Worm (Caenorhabditis elegans) whole organism, late embryonic: ENCODE data around the gene F13H8.11.
A peak's percentile ranks its signal among the peaks of the same experiment; 100 is the strongest.

Experiments
- C08G9.2 ChIP-seq: sonication (generic microtip); optimal IDR thresholded peaks from 2 replicates; lab custom pipeline; 2016; ENCODE audit warnings: mild to moderate bottlenecking, missing genetic modification characterization, moderate library complexity, missing compliant biosample characterization
- C38D4.7 ChIP-seq: fragments of 200-800 bp; sonication (Bioruptor generic); optimal IDR thresholded peaks from 2 replicates; lab custom pipeline; 2018; ENCODE audit warnings: mild to moderate bottlenecking, missing genetic modification characterization, moderate library complexity, missing compliant biosample characterization
- F13H6.1 ChIP-seq: sonication (generic microtip); optimal IDR thresholded peaks from 2 replicates; lab custom pipeline; 2016; ENCODE audit warnings: missing genetic modification characterization, missing compliant biosample characterization
- T23F11.4 ChIP-seq: fragments of 200-800 bp; sonication (Bioruptor generic); optimal IDR thresholded peaks from 2 replicates; lab custom pipeline; 2018; ENCODE audit warnings: mild to moderate bottlenecking, missing genetic modification characterization, missing compliant biosample characterization
- ceh-14 ChIP-seq: sonication (generic microtip); optimal IDR thresholded peaks from 2 replicates; lab custom pipeline; 2016; ENCODE audit warnings: missing genotype, missing genetic modification characterization, missing compliant biosample characterization
- ceh-18 ChIP-seq: sonication (generic microtip); optimal IDR thresholded peaks from 2 replicates; lab custom pipeline; 2016; ENCODE audit warnings: missing genetic modification characterization, missing compliant biosample characterization
- ceh-19 ChIP-seq: fragments of 200-800 bp; sonication (Bioruptor generic); optimal IDR thresholded peaks from 2 replicates; lab custom pipeline; 2018; ENCODE audit warnings: mild to moderate bottlenecking, missing genetic modification characterization, missing compliant biosample characterization
- ceh-2 ChIP-seq: sonication (generic microtip); optimal IDR thresholded peaks from 2 replicates; lab custom pipeline; 2016; ENCODE audit warnings: missing genotype, missing genetic modification characterization, missing compliant biosample characterization
- ceh-31 ChIP-seq: sonication (generic microtip); optimal IDR thresholded peaks from 2 replicates; lab custom pipeline; 2016; ENCODE audit warnings: missing genetic modification characterization, missing compliant biosample characterization
- ceh-45 ChIP-seq: fragments of 200-800 bp; sonication (Bioruptor generic); IDR thresholded peaks from 2 replicates; pipeline ENCODE4 v1.3.6; 2022; ENCODE audit warnings: missing genetic modification reagents, missing genetic modification characterization, missing compliant biosample characterization
- ceh-9 ChIP-seq: sonication (generic microtip); optimal IDR thresholded peaks from 2 replicates; lab custom pipeline; 2016; ENCODE audit warnings: mild to moderate bottlenecking, missing genetic modification characterization, inconsistent platforms, missing compliant biosample characterization
- dmd-4 ChIP-seq: sonication (generic microtip); optimal IDR thresholded peaks from 2 replicates; lab custom pipeline; 2016; ENCODE audit warnings: borderline replicate concordance, missing genetic modification characterization, missing compliant biosample characterization
- elt-2 ChIP-seq: sonication (generic microtip); optimal IDR thresholded peaks from 2 replicates; lab custom pipeline; 2016; ENCODE audit warnings: missing genetic modification reagents, missing genetic modification characterization, missing compliant biosample characterization
- ets-4 ChIP-seq: sonication (generic microtip); optimal IDR thresholded peaks from 2 replicates; lab custom pipeline; 2016; ENCODE audit warnings: missing genetic modification characterization, missing compliant biosample characterization
- eyg-1 ChIP-seq: sonication (generic microtip); optimal IDR thresholded peaks from 2 replicates; lab custom pipeline; 2016; ENCODE audit warnings: missing genotype, missing genetic modification characterization, missing compliant biosample characterization
- fkh-10 ChIP-seq: fragments of 150-350 bp; optimal IDR thresholded peaks from 2 replicates; lab custom pipeline; 2014; ENCODE audit warnings: missing biosample characterization, missing genetic modification reagents, missing genetic modification characterization
- fkh-6 ChIP-seq: sonication (generic microtip); optimal IDR thresholded peaks from 2 replicates; lab custom pipeline; 2016; ENCODE audit warnings: missing genetic modification characterization, missing compliant biosample characterization
- gmeb-2 ChIP-seq: sonication (generic microtip); optimal IDR thresholded peaks from 2 replicates; lab custom pipeline; 2016; ENCODE audit warnings: missing genetic modification characterization, inconsistent platforms, missing compliant biosample characterization
- hlh-13 ChIP-seq: fragments of 200-800 bp; sonication (Bioruptor generic); optimal IDR thresholded peaks from 2 replicates; lab custom pipeline; 2018; ENCODE audit warnings: mild to moderate bottlenecking, missing genetic modification characterization, missing compliant biosample characterization
- hlh-15 ChIP-seq: sonication (generic microtip); optimal IDR thresholded peaks from 2 replicates; lab custom pipeline; 2016; ENCODE audit warnings: missing genetic modification characterization, missing compliant biosample characterization
- lim-6 ChIP-seq: sonication (generic microtip); optimal IDR thresholded peaks from 2 replicates; lab custom pipeline; 2016; ENCODE audit warnings: missing genetic modification characterization, missing compliant biosample characterization
- madf-2 ChIP-seq: sonication (generic microtip); optimal IDR thresholded peaks from 2 replicates; lab custom pipeline; 2017; ENCODE audit warnings: missing genetic modification characterization, missing compliant biosample characterization
- mec-3 ChIP-seq: sonication (generic microtip); optimal IDR thresholded peaks from 2 replicates; lab custom pipeline; 2016; ENCODE audit warnings: borderline replicate concordance, missing genetic modification characterization, missing compliant biosample characterization
- nhr-11 ChIP-seq: fragments of 150-350 bp; optimal IDR thresholded peaks from 2 replicates; lab custom pipeline; 2014; ENCODE audit warnings: missing biosample characterization, missing genetic modification characterization
- nhr-232 ChIP-seq: sonication (generic microtip); optimal IDR thresholded peaks from 2 replicates; lab custom pipeline; 2016; ENCODE audit warnings: missing genetic modification characterization, missing compliant biosample characterization
- odd-2 ChIP-seq: sonication (generic microtip); optimal IDR thresholded peaks from 2 replicates; lab custom pipeline; 2017; ENCODE audit warnings: antibody characterized with exemption, mild to moderate bottlenecking, missing genetic modification characterization, missing compliant biosample characterization
- pat-9 ChIP-seq: fragments of 200-800 bp; sonication (Bioruptor generic); optimal IDR thresholded peaks from 2 replicates; lab custom pipeline; 2018; ENCODE audit warnings: mild to moderate bottlenecking, missing genetic modification characterization, moderate library complexity, missing compliant biosample characterization
- pha-2 ChIP-seq: sonication (generic microtip); optimal IDR thresholded peaks from 2 replicates; lab custom pipeline; 2017; ENCODE audit warnings: mild to moderate bottlenecking, missing genetic modification characterization, missing compliant biosample characterization
- pha-4 ChIP-seq: fragments of 150-350 bp; optimal IDR thresholded peaks from 2 replicates; lab custom pipeline; 2018; ENCODE audit warnings: missing biosample characterization, missing genetic modification reagents, missing genetic modification characterization
- pqm-1 ChIP-seq: sonication (generic microtip); optimal IDR thresholded peaks from 2 replicates; lab custom pipeline; 2016; ENCODE audit warnings: missing genetic modification characterization, missing compliant biosample characterization
- pros-1 ChIP-seq: fragments of 150-350 bp; optimal IDR thresholded peaks from 2 replicates; lab custom pipeline; 2014; ENCODE audit warnings: missing biosample characterization, missing genetic modification reagents, missing genetic modification characterization
- rnt-1 ChIP-seq: sonication (generic microtip); optimal IDR thresholded peaks from 2 replicates; lab custom pipeline; 2016; ENCODE audit warnings: missing genetic modification characterization, missing compliant biosample characterization
- sox-2 ChIP-seq: fragments of 200-800 bp; sonication (Bioruptor generic); IDR thresholded peaks from 2 replicates; pipeline ENCODE4 v1.3.6; 2022; ENCODE audit warnings: missing genetic modification reagents, missing genetic modification characterization, missing compliant biosample characterization
- sox-4 ChIP-seq: sonication (generic microtip); optimal IDR thresholded peaks from 2 replicates; lab custom pipeline; 2017; ENCODE audit warnings: mild to moderate bottlenecking, missing genetic modification characterization, inconsistent platforms, missing compliant biosample characterization
- ttx-3 ChIP-seq: sonication (generic microtip); optimal IDR thresholded peaks from 2 replicates; lab custom pipeline; 2016; ENCODE audit warnings: missing genetic modification reagents, missing genetic modification characterization, missing compliant biosample characterization
- unc-3 ChIP-seq, 2 experiments: fragments of 200-800 bp in 1 of 2; sonication (Bioruptor generic) in 1 of 2; sonication (generic microtip) in 1 of 2; conservative IDR thresholded peaks in 1 of 2; optimal IDR thresholded peaks in 1 of 2; 2 replicates each; pipeline versions ENCODE4 v1.3.6 to Lab custom; 2016 to 2022; ENCODE audit warnings: missing compliant biosample characterization in 2 of 2, missing genetic modification characterization in 2 of 2, missing genetic modification reagents in 1 of 2
- unc-42 ChIP-seq: sonication (generic microtip); optimal IDR thresholded peaks from 2 replicates; lab custom pipeline; 2016; ENCODE audit warnings: missing genotype, missing genetic modification characterization, missing compliant biosample characterization
- unc-55 ChIP-seq: sonication (generic microtip); optimal IDR thresholded peaks from 2 replicates; lab custom pipeline; 2017; ENCODE audit warnings: missing biosample characterization, missing genetic modification reagents, missing genetic modification characterization
- ztf-16 ChIP-seq: sonication (generic microtip); optimal IDR thresholded peaks from 2 replicates; lab custom pipeline; 2017; ENCODE audit warnings: missing genetic modification characterization, missing compliant biosample characterization

The F13H8.11 gene

DNA sequence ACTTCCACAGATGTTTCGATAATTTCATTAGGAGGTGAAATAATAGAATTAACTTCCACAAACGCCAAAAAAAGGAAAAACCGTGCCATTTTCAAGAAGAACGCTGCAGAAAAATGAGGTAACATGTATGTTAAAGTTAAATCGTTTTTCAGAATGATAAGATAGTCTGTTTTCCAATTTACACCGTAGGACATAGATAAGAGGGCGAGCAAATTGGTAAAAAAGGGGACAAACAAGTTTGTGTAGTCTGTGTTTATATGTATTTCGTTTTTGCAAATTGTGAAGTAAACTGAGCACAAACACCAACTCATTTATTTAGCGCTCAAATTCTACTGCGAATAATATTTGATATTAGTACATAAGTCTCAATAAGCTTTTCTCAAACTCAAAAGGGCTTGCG is at the start of gene F13H8.11:
Gene F13H8.11 (minus strand): TSS at position 155 of the 400 bp plus-strand sequence.
- TF ChIP-seq elt-2 (peak; percentile 10), ceh-14 (tag; lab: Kevin White, UChicago) (no peak)

DNA sequence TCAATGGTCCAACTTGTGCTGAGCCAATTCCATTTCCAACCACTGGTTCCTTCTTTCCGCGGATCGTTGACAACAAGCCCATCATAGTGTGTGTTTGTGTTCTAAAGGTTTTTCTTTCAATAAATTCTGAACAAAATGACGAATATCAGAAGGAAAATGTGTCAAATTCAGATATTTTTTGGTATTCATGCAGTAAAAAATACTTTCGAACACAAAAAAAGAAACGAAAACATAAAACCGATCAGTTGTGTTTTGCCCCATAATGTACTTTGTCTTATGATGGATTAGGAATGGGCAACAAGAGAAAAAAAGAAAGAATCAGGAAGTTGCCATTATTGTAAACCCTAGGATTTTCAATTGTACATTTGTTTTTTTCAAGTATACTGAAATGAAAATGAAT is 49.4 kb upstream of the F13H8.11 start, which contains the start of gene glb-10:
Gene glb-10 (minus strand): TSS at position 101 of the 400 bp plus-strand sequence.
- TF ChIP-seq pros-1 (tag; lab: Kevin White, UChicago) (no peak), nhr-11 (no peak), fkh-6 (no peak), gmeb-2 (tag; lab: Kevin White, UChicago) (no peak), T23F11.4 (GFP tag; lab: Kevin White, UChicago) (no peak), hlh-15 (tag; lab: Kevin White, UChicago) (no peak), ceh-31 (tag; lab: Kevin White, UChicago) (no peak), ets-4 (tag; lab: Kevin White, UChicago) (no peak), madf-2 (no peak), unc-42 (tag; lab: Kevin White, UChicago) (no peak), ceh-2 (tag; lab: Kevin White, UChicago) (no peak), eyg-1 (tag; lab: Kevin White, UChicago) (no peak), C08G9.2 (tag; lab: Kevin White, UChicago) (no peak), unc-55 (GFP tag; lab: Kevin White, UChicago) (no peak), odd-2 (tag; lab: Kevin White, UChicago) (no peak), sox-2 (GFP tag; lab: Robert Waterston, UW) (no peak)

ce11 chrII:6306125-6306524 is 46.3 kb upstream of the F13H8.11 start, which contains the start of gene C29F5.8:
Gene C29F5.8 (plus strand): TSS chrII:6306425.
- TF ChIP-seq fkh-10 (GFP tag; lab: Kevin White, UChicago) = no peak
- TF ChIP-seq unc-3 (GFP tag; conservative IDR thresholded peaks at IDR 0.05; lab: Robert Waterston, UW) = no peak
- no peak for TF ChIP-seq unc-3 (tag; optimal IDR thresholded peaks at IDR 0.05; lab: Kevin White, UChicago)
- TF ChIP-seq ttx-3 (tag; lab: Kevin White, UChicago) = no peak
- TF ChIP-seq ceh-2 (tag; lab: Kevin White, UChicago) = no peak
- TF ChIP-seq pat-9 (tag; lab: Kevin White, UChicago) = no peak
- TF ChIP-seq sox-4 = no peak
- TF ChIP-seq pqm-1 (tag; lab: Kevin White, UChicago) = no peak
- TF ChIP-seq pha-2 = no peak
- no peak for TF ChIP-seq ceh-18 (tag; lab: Kevin White, UChicago)
- TF ChIP-seq pha-4 = no peak
- TF ChIP-seq mec-3 (tag; lab: Kevin White, UChicago) = no peak
- TF ChIP-seq, all 69 proteins: peak for 0

DNA sequence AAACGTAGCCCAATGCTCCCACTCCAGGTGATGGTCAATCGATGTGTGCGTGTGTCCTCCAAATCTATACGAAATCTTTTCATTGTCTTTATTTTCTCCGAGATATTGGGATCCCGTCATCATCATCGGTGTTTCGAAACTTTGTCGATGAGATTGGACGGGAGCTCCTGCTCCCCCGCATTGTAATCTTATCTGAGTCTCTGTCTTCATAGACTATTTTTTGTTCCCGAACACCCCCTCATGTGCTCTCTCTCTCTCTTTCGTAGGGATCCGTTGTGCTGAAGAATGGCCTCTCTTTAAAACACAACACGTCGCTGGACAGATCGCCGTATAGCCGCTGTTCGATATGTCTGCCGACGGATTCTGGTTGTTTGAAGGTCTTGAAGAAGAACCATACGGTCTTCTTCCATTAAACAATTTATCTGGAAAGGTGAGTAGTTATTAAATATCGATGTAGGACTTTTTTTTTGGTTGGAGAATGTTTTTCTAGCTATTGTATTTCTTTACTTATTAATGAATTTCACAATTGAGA is 43.5 kb upstream of the F13H8.11 start, which contains the start of gene C29F5.1:
Gene C29F5.1 (plus strand): TSS at position 317 of the 532 bp plus-strand sequence.
- TF ChIP-seq dmd-4 (tag; lab: Kevin White, UChicago) (no peak), ceh-18 (tag; lab: Kevin White, UChicago) (peak; percentile 69), unc-55 (GFP tag; lab: Kevin White, UChicago) (peak; percentile 9), rnt-1 (tag; lab: Kevin White, UChicago) (peak; percentile 29)
- TF ChIP-seq, all 69 proteins: peak for 3

- TF ChIP-seq lim-6 (tag; lab: Kevin White, UChicago) (no peak), ceh-45 (no peak), C08G9.2 (tag; lab: Kevin White, UChicago) (no peak), nhr-232 (tag; lab: Kevin White, UChicago) (no peak), ztf-16 (tag; lab: Kevin White, UChicago) (no peak), mec-3 (tag; lab: Kevin White, UChicago) (no peak), C38D4.7 (GFP tag; lab: Kevin White, UChicago) (no peak), fkh-6 (no peak), ceh-19 (GFP tag; lab: Kevin White, UChicago) (no peak), odd-2 (tag; lab: Kevin White, UChicago) (no peak), pqm-1 (tag; lab: Kevin White, UChicago) (no peak), F13H6.1 (no peak), ceh-31 (tag; lab: Kevin White, UChicago) (no peak), gmeb-2 (tag; lab: Kevin White, UChicago) (no peak), ceh-9 (tag; lab: Kevin White, UChicago) (no peak), hlh-13 (no peak), fkh-10 (GFP tag; lab: Kevin White, UChicago) (no peak)
Observed at ce11 chrII:6294261-6294660, 34.4 kb upstream of the F13H8.11 start, which contains the start of gene mps-1. Gene mps-1 (minus strand): TSS chrII:6294361.
